Fruit fly (Drosophila melanogaster) whole organism, embryonic: ENCODE results near the gene CG7715.

Source experiments
- Asciz ChIP-seq: fragments of 200-800 bp; sonication (Bioruptor generic); optimal IDR thresholded peaks from 2 replicates; lab custom pipeline; 2017; ENCODE audit warnings: missing biosample characterization, mild to moderate bottlenecking, missing genetic modification characterization, missing genetic modification reagents
- Atf-2 ChIP-seq: fragments of 200-800 bp; sonication (Bioruptor generic); optimal IDR thresholded peaks from 2 replicates; lab custom pipeline; 2016; ENCODE audit warnings: missing biosample characterization, missing genetic modification characterization
- CG10274 ChIP-seq: fragments of 200-800 bp; sonication (Bioruptor generic); optimal IDR thresholded peaks from 3 replicates; lab custom pipeline; 2017; ENCODE audit warnings: missing biosample characterization, mild to moderate bottlenecking, missing genetic modification characterization
- CG10979 ChIP-seq: fragments of 200-800 bp; sonication (Bioruptor generic); optimal IDR thresholded peaks from 2 replicates; lab custom pipeline; 2018; ENCODE audit warnings: missing biosample characterization, mild to moderate bottlenecking, missing genetic modification characterization, moderate library complexity
- CG11085 ChIP-seq: fragments of 200-800 bp; sonication (Bioruptor generic); IDR thresholded peaks from 2 replicates; pipeline ENCODE4 v1.3.6; 2022; ENCODE audit warnings: missing biosample characterization, missing genetic modification characterization
- CG11560 ChIP-seq: fragments of 200-800 bp; sonication (Bioruptor generic); IDR thresholded peaks from 3 replicates; pipeline ENCODE4 v1.3.6; 2022; ENCODE audit warnings: missing biosample characterization, missing genetic modification characterization
- CG12744 ChIP-seq: fragments of 200-800 bp; sonication (Bioruptor generic); optimal IDR thresholded peaks from 2 replicates; lab custom pipeline; 2016; ENCODE audit warnings: missing biosample characterization, missing genetic modification characterization
- CG15514 ChIP-seq: fragments of 200-800 bp; sonication (Bioruptor generic); optimal IDR thresholded peaks from 3 replicates; lab custom pipeline; 2017; ENCODE audit warnings: missing biosample characterization, missing genetic modification characterization, mild to moderate bottlenecking, moderate library complexity, missing genetic modification reagents
- CG17361 ChIP-seq: fragments of 200-800 bp; sonication (Bioruptor generic); IDR thresholded peaks from 3 replicates; pipeline ENCODE4 v1.3.6; 2022; ENCODE audit warnings: missing biosample characterization, missing genetic modification characterization
- CG1832 ChIP-seq: fragments of 200-800 bp; sonication (Bioruptor generic); optimal IDR thresholded peaks from 2 replicates; lab custom pipeline; 2017; ENCODE audit warnings: missing biosample characterization, mild to moderate bottlenecking, missing genetic modification characterization, inconsistent platforms
- CG2678 ChIP-seq: fragments of 200-800 bp; sonication (Bioruptor generic); optimal IDR thresholded peaks from 3 replicates; lab custom pipeline; 2019; ENCODE audit warnings: missing biosample characterization, mild to moderate bottlenecking, missing genetic modification characterization, moderate library complexity
- CG2889 ChIP-seq: fragments of 200-800 bp; sonication (Bioruptor generic); IDR thresholded peaks from 3 replicates; pipeline ENCODE4 v1.3.6; 2022; ENCODE audit warnings: missing biosample characterization, missing genetic modification characterization
- CG31441 ChIP-seq: fragments of 200-800 bp; sonication (Bioruptor generic); IDR thresholded peaks from 2 replicates; pipeline ENCODE4 v1.3.6; 2022; ENCODE audit warnings: missing biosample characterization, missing genetic modification characterization
- CG32772 ChIP-seq: fragments of 200-800 bp; sonication (Bioruptor generic); IDR thresholded peaks from 2 replicates; pipeline ENCODE4 v1.3.6; 2022; ENCODE audit warnings: missing biosample characterization, missing genetic modification characterization
- CG4282 ChIP-seq: fragments of 200-800 bp; sonication (Bioruptor generic); optimal IDR thresholded peaks from 2 replicates; lab custom pipeline; 2016; ENCODE audit warnings: missing biosample characterization, missing genetic modification characterization
- CG6175 ChIP-seq: fragments of 200-800 bp; sonication (Bioruptor generic); IDR thresholded peaks from 3 replicates; pipeline ENCODE4 v1.3.6; 2022; ENCODE audit warnings: missing biosample characterization, missing genetic modification characterization
- CG6791 ChIP-seq: fragments of 200-800 bp; sonication (Bioruptor generic); IDR thresholded peaks from 3 replicates; pipeline ENCODE4 v1.3.6; 2022; ENCODE audit warnings: missing biosample characterization, missing genetic modification characterization; ENCODE audit not compliant: partially characterized antibody
- CG8290 ChIP-seq, 3 experiments: fragments of 200-800 bp; sonication (Bioruptor generic); optimal IDR thresholded peaks; 2 replicates each; lab custom pipeline; 2016 to 2019; ENCODE audit warnings: missing biosample characterization in 3 of 3, missing genetic modification characterization in 3 of 3, mild to moderate bottlenecking in 2 of 3, moderate library complexity in 1 of 3
- CkIIα-i1 ChIP-seq: fragments of 200-800 bp; sonication (Bioruptor generic); IDR thresholded peaks from 2 replicates; pipeline ENCODE4 v1.3.6; 2022; ENCODE audit warnings: missing biosample characterization, missing genetic modification characterization
- Deaf1 ChIP-seq: fragments of 200-800 bp; optimal IDR thresholded peaks from 3 replicates; lab custom pipeline; 2019; ENCODE audit warnings: missing biosample characterization, mild to moderate bottlenecking, missing genetic modification characterization, moderate library complexity
- Dip3 ChIP-seq: fragments of 200-800 bp; sonication (Bioruptor generic); optimal IDR thresholded peaks from 3 replicates; lab custom pipeline; 2016; ENCODE audit warnings: missing biosample characterization, missing genetic modification characterization
- HmgZ ChIP-seq: fragments of 200-800 bp; sonication (Bioruptor generic); optimal IDR thresholded peaks from 2 replicates; lab custom pipeline; 2018; ENCODE audit warnings: missing biosample characterization, mild to moderate bottlenecking, missing genetic modification characterization
- Optix ChIP-seq: fragments of 200-800 bp; sonication (Bioruptor generic); IDR thresholded peaks from 3 replicates; pipeline ENCODE4 v1.3.6; 2022; ENCODE audit warnings: missing biosample characterization, missing genetic modification characterization
- Pdp1 ChIP-seq, 2 experiments: fragments of 200-800 bp; sonication (Bioruptor generic); optimal IDR thresholded peaks; 3 replicates each; lab custom pipeline; 2016; ENCODE audit warnings: missing biosample characterization in 2 of 2, missing genetic modification characterization in 2 of 2, mild to moderate bottlenecking in 1 of 2, moderate library complexity in 1 of 2
- Taf1 ChIP-seq: fragments of 200-800 bp; sonication (Bioruptor generic); IDR thresholded peaks from 2 replicates; pipeline ENCODE4 v1.3.6; 2022; ENCODE audit warnings: missing biosample characterization, missing genetic modification characterization
- aop ChIP-seq: fragments of 200-800 bp; sonication (Bioruptor generic); IDR thresholded peaks from 2 replicates; pipeline ENCODE4 v1.3.6; 2022; ENCODE audit warnings: missing biosample characterization, missing genetic modification characterization
- chif ChIP-seq, 2 experiments: fragments of 200-800 bp; sonication (Bioruptor generic); optimal IDR thresholded peaks; 3 replicates each; lab custom pipeline; 2016; ENCODE audit warnings: missing biosample characterization in 2 of 2, missing genetic modification characterization in 2 of 2
- dimm ChIP-seq: fragments of 200-800 bp; sonication (Bioruptor generic); IDR thresholded peaks from 2 replicates; pipeline ENCODE4 v1.3.6; 2022; ENCODE audit warnings: missing biosample characterization, missing genetic modification characterization
- disco-r ChIP-seq: fragments of 200-800 bp; sonication (Bioruptor generic); optimal IDR thresholded peaks from 2 replicates; lab custom pipeline; 2016; ENCODE audit warnings: missing biosample characterization, missing genetic modification characterization
- dysf ChIP-seq: fragments of 200-800 bp; sonication (Bioruptor generic); IDR thresholded peaks from 3 replicates; pipeline ENCODE4 v1.3.6; 2022; ENCODE audit warnings: missing biosample characterization, missing genetic modification characterization
- ftz-f1 ChIP-seq: fragments of 200-800 bp; sonication (Bioruptor generic); optimal IDR thresholded peaks from 2 replicates; lab custom pipeline; 2016; ENCODE audit warnings: missing biosample characterization, missing genetic modification characterization
- gcm2 ChIP-seq: fragments of 200-800 bp; sonication (Bioruptor generic); optimal IDR thresholded peaks from 2 replicates; lab custom pipeline; 2016; ENCODE audit warnings: missing biosample characterization, missing genetic modification characterization
- grn ChIP-seq: fragments of 200-800 bp; sonication (Bioruptor generic); optimal IDR thresholded peaks from 3 replicates; lab custom pipeline; 2017; ENCODE audit warnings: missing biosample characterization, missing genetic modification characterization
- hbn ChIP-seq: fragments of 200-800 bp; sonication (Bioruptor generic); IDR thresholded peaks from 2 replicates; pipeline ENCODE4 v1.3.6; 2022; ENCODE audit warnings: missing biosample characterization, missing genetic modification characterization; ENCODE audit not compliant: partially characterized antibody
- lab ChIP-seq: fragments of 200-800 bp; sonication (Bioruptor generic); optimal IDR thresholded peaks from 3 replicates; lab custom pipeline; 2017; ENCODE audit warnings: missing biosample characterization, missing genetic modification characterization, mild to moderate bottlenecking, moderate library complexity, missing genetic modification reagents
- lilli ChIP-seq: fragments of 200-800 bp; sonication (Bioruptor generic); optimal IDR thresholded peaks from 3 replicates; lab custom pipeline; 2016; ENCODE audit warnings: missing biosample characterization, missing genetic modification characterization
- lmd ChIP-seq: fragments of 200-800 bp; sonication (Bioruptor generic); IDR thresholded peaks from 2 replicates; pipeline ENCODE4 v1.3.6; 2022; ENCODE audit warnings: missing biosample characterization, missing genetic modification characterization
- nmo ChIP-seq: fragments of 200-800 bp; sonication (Bioruptor generic); optimal IDR thresholded peaks from 2 replicates; lab custom pipeline; 2018; ENCODE audit warnings: missing biosample characterization, mild to moderate bottlenecking, missing genetic modification characterization, moderate library complexity
- repo ChIP-seq: fragments of 200-800 bp; sonication (Bioruptor generic); optimal IDR thresholded peaks from 2 replicates; lab custom pipeline; 2016; ENCODE audit warnings: missing biosample characterization, missing genetic modification characterization
- ro ChIP-seq: fragments of 200-800 bp; sonication (Bioruptor generic); IDR thresholded peaks from 2 replicates; pipeline ENCODE4 v1.3.6; 2022; ENCODE audit warnings: missing biosample characterization, missing genetic modification characterization
- scrt ChIP-seq: fragments of 200-800 bp; sonication (Bioruptor generic); optimal IDR thresholded peaks from 2 replicates; lab custom pipeline; 2018; ENCODE audit warnings: missing biosample characterization, mild to moderate bottlenecking, missing genetic modification characterization, moderate library complexity
- sqz ChIP-seq: fragments of 200-800 bp; sonication (Bioruptor generic); optimal IDR thresholded peaks from 3 replicates; lab custom pipeline; 2018; ENCODE audit warnings: missing biosample characterization, mild to moderate bottlenecking, missing genetic modification characterization
- sug ChIP-seq: fragments of 200-800 bp; optimal IDR thresholded peaks from 2 replicates; lab custom pipeline; 2019; ENCODE audit warnings: missing biosample characterization, mild to moderate bottlenecking, missing genetic modification characterization, moderate library complexity
- tin ChIP-seq: fragments of 200-800 bp; sonication (Bioruptor generic); optimal IDR thresholded peaks from 3 replicates; lab custom pipeline; 2016; ENCODE audit warnings: missing biosample characterization, missing genetic modification characterization
- trem ChIP-seq: fragments of 200-800 bp; optimal IDR thresholded peaks from 3 replicates; lab custom pipeline; 2019; ENCODE audit warnings: missing biosample characterization, mild to moderate bottlenecking, missing genetic modification characterization, moderate library complexity
- usp ChIP-seq: fragments of >200 bp; optimal IDR thresholded peaks from 2 replicates; lab custom pipeline; 2017; ENCODE audit warnings: missing biosample characterization, missing genetic modification characterization
- vnd ChIP-seq: fragments of 200-800 bp; sonication (Bioruptor generic); IDR thresholded peaks from 3 replicates; pipeline ENCODE4 v1.3.6; 2022; ENCODE audit warnings: missing biosample characterization, missing genetic modification characterization; ENCODE audit not compliant: partially characterized antibody
- zen2 ChIP-seq: fragments of 200-800 bp; sonication (Bioruptor generic); IDR thresholded peaks from 3 replicates; pipeline ENCODE4 v1.3.6; 2022; ENCODE audit warnings: missing biosample characterization, missing genetic modification characterization; ENCODE audit not compliant: partially characterized antibody

The CG7715 gene

DNA sequence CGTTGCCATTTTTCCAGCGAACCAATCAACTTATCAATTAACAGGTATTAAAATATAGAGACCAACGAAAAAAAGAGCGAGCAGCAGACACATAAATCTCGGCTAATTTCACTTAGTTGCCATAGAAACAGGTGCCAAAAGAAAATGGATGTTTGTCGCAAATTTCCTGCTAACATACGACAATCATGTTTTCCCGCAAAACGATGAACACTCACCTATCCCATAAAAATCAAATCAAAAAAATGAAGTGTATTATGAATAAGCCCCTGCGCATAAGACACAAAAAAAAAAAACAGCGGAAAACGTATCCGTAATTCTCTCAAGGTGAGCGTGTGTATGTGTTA is 13.5 kb upstream of the CG7715 start (continued):
- TF ChIP-seq dysf (GFP tag; lab: Robert Waterston, UW) (no peak), dimm (GFP tag; lab: Robert Waterston, UW) (no peak), sqz (GFP tag; lab: Kevin White, UChicago) (peak; percentile 15), chif (GFP tag; optimal IDR thresholded peaks at IDR 0.05; lab: Kevin White, UChicago) (no peak), CkIIα-i1 (GFP tag; lab: Robert Waterston, UW) (no peak), ro (GFP tag; lab: Robert Waterston, UW) (no peak), Dip3 (no peak), zen2 (GFP tag; lab: Robert Waterston, UW) (no peak), CG32772 (GFP tag; lab: Robert Waterston, UW) (no peak), grn (GFP tag; lab: Kevin White, UChicago) (peak; percentile 24), Asciz (GFP tag; lab: Kevin White, UChicago) (no peak), sug (no peak), CG31441 (GFP tag; lab: Robert Waterston, UW) (peak; percentile 4; the same call in 1 of the 2 replicates), CG2678 (tag; lab: Kevin White, UChicago) (no peak), lab (GFP tag; lab: Kevin White, UChicago) (no peak), CG1832 (GFP tag; lab: Kevin White, UChicago) (no peak)

DNA sequence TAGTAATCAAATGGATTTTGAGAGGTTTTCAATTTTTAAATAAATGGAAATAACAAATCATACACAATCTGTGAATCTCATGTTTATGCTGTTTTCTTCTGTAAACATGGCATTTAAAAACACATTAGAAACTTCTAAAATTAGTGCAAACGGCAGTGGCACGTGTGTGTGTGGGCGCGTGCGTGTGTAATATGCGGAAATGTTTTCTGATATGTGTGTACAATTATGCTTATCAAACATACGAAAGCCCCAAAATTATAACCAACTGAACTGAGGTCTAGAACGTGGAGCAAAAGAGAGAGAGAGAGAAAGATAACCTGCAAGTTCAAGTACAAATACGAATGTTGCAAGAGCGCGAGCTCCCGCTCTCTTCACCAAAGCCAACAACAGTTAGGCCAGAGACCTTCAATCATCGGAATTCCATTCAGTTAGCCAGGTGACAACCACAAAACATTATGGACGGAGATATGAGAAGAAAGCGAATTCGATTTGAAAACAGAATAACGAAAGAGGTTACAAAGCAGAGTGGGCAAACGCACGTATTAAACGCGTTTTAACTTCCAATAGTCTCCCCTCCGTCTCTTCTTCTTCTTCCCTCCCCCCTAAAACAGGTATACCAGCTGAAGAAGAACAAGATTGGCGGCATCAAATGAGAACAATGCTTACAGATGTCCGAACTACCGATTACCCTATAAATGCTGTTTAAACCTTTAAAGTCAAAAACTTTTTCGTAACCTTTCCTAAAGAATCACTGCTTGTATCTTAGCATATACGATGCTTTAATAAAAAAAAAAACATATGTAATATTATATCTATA is 13.0 kb upstream of the CG7715 start:
- TF ChIP-seq CG17361 (peak; percentile 97), CG10979 (peak; percentile 96), Taf1 (GFP tag; lab: Robert Waterston, UW) (peak; percentile 93), Optix (GFP tag; lab: Robert Waterston, UW) (peak; percentile 82; the same call in 2 of the 3 replicates), Atf-2 (GFP tag; lab: Kevin White, UChicago) (peak; percentile 75), CG6791 (GFP tag; lab: Robert Waterston, UW) (0 out of 3 replicates have a peak, but pooled peaks have one; percentile 7), usp (GFP tag; lab: Kevin White, UChicago) (no peak), hbn (no peak), CG12744 (GFP tag; lab: Kevin White, UChicago) (peak; percentile 88), CG11085 (peak; percentile 94), ftz-f1 (peak; percentile 43), aop (GFP tag; lab: Robert Waterston, UW) (peak; percentile 73), CG15514 (GFP tag; lab: Kevin White, UChicago) (peak; percentile 92), scrt (GFP tag; lab: Kevin White, UChicago) (peak; percentile 95), nmo (GFP tag; lab: Kevin White, UChicago) (peak; percentile 98), HmgZ (tag; lab: Kevin White, UChicago) (peak; percentile 96), CG4282 (GFP tag; lab: Kevin White, UChicago) (peak; percentile 16), vnd (GFP tag; lab: Robert Waterston, UW) (no peak), CG10274 (GFP tag; lab: Kevin White, UChicago) (peak; percentile 90), Pdp1 (GFP tag; optimal IDR thresholded peaks at IDR 0.05; lab: Kevin White, UChicago) (peak; percentile 64 to 89), CG2889 (GFP tag; lab: Robert Waterston, UW) (peak; percentile 95), Deaf1 (tag; lab: Kevin White, UChicago) (peak; percentile 81), CG11560 (tag; lab: Robert Waterston, UW) (peak; percentile 89), CG8290 (GFP tag; optimal IDR thresholded peaks at IDR 0.05; lab: Kevin White, UChicago) (peak; percentile 75), CG8290 (tag; optimal IDR thresholded peaks at IDR 0.05; lab: Kevin White, UChicago) (peak; percentile 78 to 92), disco-r (GFP tag; lab: Kevin White, UChicago) (peak; percentile 81), grn (GFP tag; lab: Kevin White, UChicago) (no peak), trem (peak; percentile 91), lilli (peak; percentile 96), tin (GFP tag; lab: Kevin White, UChicago) (peak; percentile 96), CG6175 (GFP tag; lab: Robert Waterston, UW) (peak; percentile 93), repo (GFP tag; lab: Kevin White, UChicago) (peak; percentile 83), lmd (GFP tag; lab: Robert Waterston, UW) (peak; percentile 97), gcm2 (GFP tag; lab: Kevin White, UChicago) (peak; percentile 81)
